Worm (Caenorhabditis elegans) whole organism, young adult: Measurements from ENCODE around the gene sod-1.
A peak's percentile ranks its signal among the peaks of the same experiment; 100 is the strongest.

Source experiments
- B0035.1 ChIP-seq: sonication (generic microtip); optimal IDR thresholded peaks from 2 replicates; lab custom pipeline; 2016; ENCODE audit warnings: missing genetic modification characterization, mild to moderate bottlenecking, missing compliant biosample characterization, missing genotype, missing genetic modification reagents
- B0336.3 ChIP-seq: fragments of 200-800 bp; sonication (Bioruptor generic); IDR thresholded peaks from 2 replicates; pipeline ENCODE4 v1.3.6; 2022; ENCODE audit warnings: missing genetic modification characterization, missing compliant biosample characterization
- F10E7.11 ChIP-seq: sonication (generic microtip); optimal IDR thresholded peaks from 2 replicates; lab custom pipeline; 2017; ENCODE audit warnings: mild to moderate bottlenecking, missing genetic modification characterization, moderate library complexity, missing compliant biosample characterization
- F23B12.7 ChIP-seq: sonication (generic microtip); optimal IDR thresholded peaks from 2 replicates; lab custom pipeline; 2017; ENCODE audit warnings: missing genetic modification characterization, mild to moderate bottlenecking, missing compliant biosample characterization, antibody characterized with exemption, moderate library complexity; ENCODE audit not compliant: insufficient read depth
- F55B11.4 ChIP-seq: sonication (generic microtip); optimal IDR thresholded peaks from 2 replicates; lab custom pipeline; 2016; ENCODE audit warnings: missing compliant biosample characterization, missing genetic modification characterization, borderline replicate concordance; ENCODE audit not compliant: insufficient read depth
- F57A8.1 ChIP-seq: fragments of 200-800 bp; sonication (Bioruptor generic); optimal IDR thresholded peaks from 2 replicates; lab custom pipeline; 2018; ENCODE audit warnings: mild to moderate bottlenecking, missing genetic modification characterization, moderate library complexity, missing compliant biosample characterization
- Y53F4B.3 ChIP-seq: fragments of 200-800 bp; sonication (Bioruptor generic); IDR thresholded peaks from 2 replicates; pipeline ENCODE4 v1.3.6; 2022; ENCODE audit warnings: missing genetic modification reagents, missing genetic modification characterization, missing compliant biosample characterization
- ZK185.1 ChIP-seq: sonication (generic microtip); optimal IDR thresholded peaks from 2 replicates; lab custom pipeline; 2016; ENCODE audit warnings: mild to moderate bottlenecking, missing genetic modification characterization, missing compliant biosample characterization; ENCODE audit not compliant: poor library complexity, severe bottlenecking
- ama-1 ChIP-seq, 3 experiments: fragments of 150-350 bp in 1 of 3; sonication (generic microtip) in 2 of 3; optimal IDR thresholded peaks; 2 replicates each; lab custom pipeline; 2014 to 2018; ENCODE audit warnings: missing biosample characterization in 2 of 3, missing genetic modification characterization in 2 of 3, missing genetic modification reagents in 2 of 3
- aptf-2 ChIP-seq: fragments of 200-800 bp; sonication (Bioruptor generic); conservative IDR thresholded peaks from 2 replicates; pipeline ENCODE4 v1.3.6; 2022; ENCODE audit warnings: missing genetic modification reagents, missing genetic modification characterization, missing compliant biosample characterization
- aptf-3 ChIP-seq: fragments of 200-800 bp; sonication (Bioruptor generic); IDR thresholded peaks from 2 replicates; pipeline ENCODE4 v1.3.6; 2022; ENCODE audit warnings: missing genetic modification characterization, missing compliant biosample characterization
- athp-1 ChIP-seq: sonication (generic microtip); optimal IDR thresholded peaks from 2 replicates; lab custom pipeline; 2017; ENCODE audit warnings: mild to moderate bottlenecking, missing genetic modification characterization, missing compliant biosample characterization
- attf-5 ChIP-seq: fragments of 200-800 bp; sonication (Bioruptor generic); optimal IDR thresholded peaks from 2 replicates; lab custom pipeline; 2018; ENCODE audit warnings: mild to moderate bottlenecking, missing genetic modification characterization, missing compliant biosample characterization
- bed-1 ChIP-seq: fragments of 200-800 bp; sonication (Bioruptor generic); IDR thresholded peaks from 2 replicates; pipeline ENCODE4 v1.3.6; 2022; ENCODE audit warnings: missing genetic modification reagents, missing genetic modification characterization, missing compliant biosample characterization
- cebp-2 ChIP-seq: fragments of 200-800 bp; sonication (Bioruptor generic); IDR thresholded peaks from 2 replicates; pipeline ENCODE4 v1.3.6; 2022; ENCODE audit warnings: missing genetic modification characterization, missing compliant biosample characterization
- ceh-100 ChIP-seq: fragments of 200-800 bp; sonication (Bioruptor generic); IDR thresholded peaks from 2 replicates; pipeline ENCODE4 v1.3.6; 2022; ENCODE audit warnings: missing genetic modification reagents, missing genetic modification characterization, missing compliant biosample characterization
- ceh-27 ChIP-seq: fragments of 200-800 bp; sonication (Bioruptor generic); optimal IDR thresholded peaks from 2 replicates; lab custom pipeline; 2018; ENCODE audit warnings: mild to moderate bottlenecking, missing genetic modification characterization, moderate library complexity, missing compliant biosample characterization
- die-1 ChIP-seq: sonication (generic microtip); optimal IDR thresholded peaks from 2 replicates; lab custom pipeline; 2016; ENCODE audit warnings: missing genotype, mild to moderate bottlenecking, missing genetic modification characterization, missing compliant biosample characterization
- dox-1 ChIP-seq: fragments of 200-800 bp; sonication (Bioruptor generic); IDR thresholded peaks from 2 replicates; pipeline ENCODE4 v1.3.6; 2022; ENCODE audit warnings: missing genetic modification reagents, missing genetic modification characterization, missing compliant biosample characterization
- efl-1 ChIP-seq: fragments of 150-350 bp; optimal IDR thresholded peaks from 2 replicates; lab custom pipeline; 2014; ENCODE audit warnings: missing biosample characterization, missing genetic modification reagents, missing genetic modification characterization
- egl-44 ChIP-seq: fragments of 200-800 bp; sonication (Bioruptor generic); IDR thresholded peaks from 2 replicates; pipeline ENCODE4 v1.3.6; 2022; ENCODE audit warnings: missing genetic modification reagents, missing genetic modification characterization, missing compliant biosample characterization
- ekl-4 ChIP-seq: fragments of 200-800 bp; sonication (Bioruptor generic); IDR thresholded peaks from 2 replicates; pipeline ENCODE4 v1.3.6; 2022; ENCODE audit warnings: missing genetic modification reagents, missing genetic modification characterization, missing compliant biosample characterization
- ets-4 ChIP-seq: fragments of 200-800 bp; sonication (Bioruptor generic); optimal IDR thresholded peaks from 2 replicates; lab custom pipeline; 2018; ENCODE audit warnings: mild to moderate bottlenecking, missing genetic modification characterization, missing compliant biosample characterization
- fkh-3 ChIP-seq: sonication (generic microtip); optimal IDR thresholded peaks from 2 replicates; lab custom pipeline; 2016; ENCODE audit warnings: mild to moderate bottlenecking, missing genetic modification characterization, missing compliant biosample characterization
- hlh-12 ChIP-seq: sonication (generic microtip); optimal IDR thresholded peaks from 2 replicates; lab custom pipeline; 2016; ENCODE audit warnings: missing genetic modification characterization, missing compliant biosample characterization
- hmg-1.2 ChIP-seq: fragments of 200-800 bp; sonication (Bioruptor generic); IDR thresholded peaks from 2 replicates; pipeline ENCODE4 v1.3.6; 2022; ENCODE audit warnings: missing genetic modification reagents, missing genetic modification characterization, missing compliant biosample characterization
- let-607 ChIP-seq, 2 experiments: fragments of 200-800 bp in 1 of 2; sonication (Bioruptor generic) in 1 of 2; sonication (generic microtip) in 1 of 2; optimal IDR thresholded peaks; 2 replicates each; lab custom pipeline; 2016 to 2018; ENCODE audit warnings: mild to moderate bottlenecking in 2 of 2, missing compliant biosample characterization in 2 of 2, missing genetic modification characterization in 2 of 2, moderate library complexity in 2 of 2, missing genotype in 1 of 2
- lin-40 ChIP-seq: sonication (generic microtip); optimal IDR thresholded peaks from 2 replicates; lab custom pipeline; 2016; ENCODE audit warnings: missing genetic modification characterization, mild to moderate bottlenecking, missing compliant biosample characterization, missing genotype, missing genetic modification reagents
- lin-54 ChIP-seq: fragments of 200-800 bp; sonication (Bioruptor generic); optimal IDR thresholded peaks from 2 replicates; lab custom pipeline; 2018; ENCODE audit warnings: mild to moderate bottlenecking, missing genetic modification characterization, missing compliant biosample characterization
- lsy-27 ChIP-seq: sonication (generic microtip); optimal IDR thresholded peaks from 2 replicates; lab custom pipeline; 2017; ENCODE audit warnings: missing genetic modification characterization, mild to moderate bottlenecking, missing compliant biosample characterization, antibody characterized with exemption, missing genotype, borderline replicate concordance; ENCODE audit not compliant: insufficient read depth
- madf-10 ChIP-seq: sonication (generic microtip); optimal IDR thresholded peaks from 2 replicates; lab custom pipeline; 2016; ENCODE audit warnings: mild to moderate bottlenecking, missing genetic modification characterization, missing compliant biosample characterization
- madf-6 ChIP-seq: fragments of 200-800 bp; sonication (Bioruptor generic); IDR thresholded peaks from 2 replicates; pipeline ENCODE4 v1.3.6; 2022; ENCODE audit warnings: missing genetic modification reagents, missing genetic modification characterization, missing compliant biosample characterization
- mcd-1 ChIP-seq: fragments of 200-800 bp; sonication (Bioruptor generic); IDR thresholded peaks from 2 replicates; pipeline ENCODE4 v1.3.6; 2022; ENCODE audit warnings: missing genetic modification reagents, missing genetic modification characterization, missing compliant biosample characterization
- mel-28 ChIP-seq: sonication (generic microtip); optimal IDR thresholded peaks from 2 replicates; lab custom pipeline; 2016; ENCODE audit warnings: borderline replicate concordance, mild to moderate bottlenecking, missing genetic modification characterization, missing compliant biosample characterization
- mes-4 ChIP-seq: sonication (generic microtip); optimal IDR thresholded peaks from 2 replicates; lab custom pipeline; 2016; ENCODE audit warnings: missing genotype, missing genetic modification characterization, missing compliant biosample characterization
- nfya-2 ChIP-seq: fragments of 200-800 bp; sonication (Bioruptor generic); IDR thresholded peaks from 2 replicates; pipeline ENCODE4 v1.3.6; 2022; ENCODE audit warnings: missing genetic modification reagents, missing genetic modification characterization, missing compliant biosample characterization
- nfyb-1 ChIP-seq: fragments of 200-800 bp; sonication (Bioruptor generic); IDR thresholded peaks from 2 replicates; pipeline ENCODE4 v1.3.6; 2022; ENCODE audit warnings: missing genetic modification reagents, missing genetic modification characterization, missing compliant biosample characterization
- nhr-120 ChIP-seq: fragments of 200-800 bp; sonication (Bioruptor generic); IDR thresholded peaks from 2 replicates; pipeline ENCODE4 v1.3.6; 2022; ENCODE audit warnings: missing genetic modification characterization, missing compliant biosample characterization
- nhr-90 ChIP-seq: sonication (generic microtip); optimal IDR thresholded peaks from 2 replicates; lab custom pipeline; 2016; ENCODE audit warnings: missing genotype, mild to moderate bottlenecking, missing genetic modification characterization, missing compliant biosample characterization
- pha-4 ChIP-seq: fragments of 150-350 bp; sonication (generic microtip); optimal IDR thresholded peaks from 2 replicates; lab custom pipeline; 2014; ENCODE audit warnings: missing biosample characterization, missing genetic modification reagents, missing genetic modification characterization
- rpc-1 ChIP-seq, 2 experiments: fragments of 150-350 bp in 1 of 2; sonication (generic microtip) in 1 of 2; optimal IDR thresholded peaks; 2 replicates each; lab custom pipeline; 2014 to 2018; ENCODE audit warnings: missing biosample characterization in 1 of 2, missing genetic modification characterization in 1 of 2, missing genetic modification reagents in 1 of 2, missing genotype in 1 of 2
- sdz-38 ChIP-seq: sonication (generic microtip); optimal IDR thresholded peaks from 2 replicates; lab custom pipeline; 2016; ENCODE audit warnings: missing genotype, missing genetic modification characterization, missing compliant biosample characterization
- somi-1 ChIP-seq: fragments of 200-800 bp; sonication (Bioruptor generic); optimal IDR thresholded peaks from 2 replicates; lab custom pipeline; 2018; ENCODE audit warnings: mild to moderate bottlenecking, missing genetic modification characterization, missing compliant biosample characterization
- tlf-1 ChIP-seq: fragments of 200-800 bp; sonication (Bioruptor generic); optimal IDR thresholded peaks from 2 replicates; lab custom pipeline; 2018; ENCODE audit warnings: mild to moderate bottlenecking, missing genetic modification characterization, missing compliant biosample characterization
- zim-3 ChIP-seq: sonication (generic microtip); optimal IDR thresholded peaks from 2 replicates; lab custom pipeline; 2017; ENCODE audit warnings: mild to moderate bottlenecking, missing genetic modification characterization, moderate library complexity, missing compliant biosample characterization
- ztf-22 ChIP-seq: fragments of 200-800 bp; sonication (Bioruptor generic); optimal IDR thresholded peaks from 2 replicates; lab custom pipeline; 2018; ENCODE audit warnings: mild to moderate bottlenecking, missing genetic modification characterization, moderate library complexity, missing compliant biosample characterization
- ztf-26 ChIP-seq: sonication (generic microtip); optimal IDR thresholded peaks from 2 replicates; lab custom pipeline; 2017; ENCODE audit warnings: missing genetic modification characterization, missing compliant biosample characterization
- ztf-6 ChIP-seq: fragments of 200-800 bp; sonication (Bioruptor generic); IDR thresholded peaks from 2 replicates; pipeline ENCODE4 v1.3.6; 2022; ENCODE audit warnings: missing genetic modification reagents, missing genetic modification characterization, missing compliant biosample characterization

Gene sod-1

ce11 chrII:6926488-6926887 is 47.2 kb downstream of the sod-1 start:
- no peak for TF ChIP-seq mes-4 (tag; lab: Kevin White, UChicago)
- TF ChIP-seq sdz-38 (tag; lab: Kevin White, UChicago), result no peak
- no peak for TF ChIP-seq nfya-2 (GFP tag; lab: Robert Waterston, UW)
- TF ChIP-seq F57A8.1 (GFP tag; lab: Kevin White, UChicago), result no peak
- TF ChIP-seq ztf-22 (GFP tag; lab: Kevin White, UChicago), result peak; percentile 32
- peak; percentile 74 for TF ChIP-seq lin-40 (tag; lab: Kevin White, UChicago)
- TF ChIP-seq nhr-120 (GFP tag; lab: Robert Waterston, UW), result no peak
- TF ChIP-seq attf-5 (GFP tag; lab: Kevin White, UChicago), result peak; percentile 73
- peak; percentile 89 for TF ChIP-seq hmg-1.2 (GFP tag; lab: Robert Waterston, UW)
- peak; percentile 46; the same call in 1 of the 2 replicates for TF ChIP-seq nfyb-1 (GFP tag; lab: Robert Waterston, UW)
- TF ChIP-seq fkh-3 (tag; lab: Kevin White, UChicago), result no peak
- TF ChIP-seq ZK185.1, result peak; percentile 8
- TF ChIP-seq B0035.1 (tag; lab: Kevin White, UChicago), result no peak
- no peak for TF ChIP-seq rpc-1 (optimal IDR thresholded peaks at IDR 0.05; lab: Kevin White, UChicago)
- no peak for TF ChIP-seq rpc-1 (tag; optimal IDR thresholded peaks at IDR 0.05; lab: Kevin White, UChicago)
- TF ChIP-seq dox-1, result peak; percentile 68; the same call in 1 of the 2 replicates
- TF ChIP-seq pha-4 (tag; lab: Kevin White, UChicago), result peak; percentile 21
- TF ChIP-seq ets-4 (GFP tag; lab: Kevin White, UChicago), result peak; percentile 39
- no peak for TF ChIP-seq tlf-1
- TF ChIP-seq ztf-26 (tag; lab: Kevin White, UChicago), result no peak
- no peak for TF ChIP-seq mel-28 (tag; lab: Kevin White, UChicago)
- no peak for TF ChIP-seq B0336.3
- TF ChIP-seq ama-1 (optimal IDR thresholded peaks at IDR 0.05; lab: Kevin White, UChicago), result no peak
- TF ChIP-seq ama-1 (GFP tag; optimal IDR thresholded peaks at IDR 0.05; lab: Kevin White, UChicago), result no peak
- no peak for TF ChIP-seq F23B12.7
- no peak for TF ChIP-seq aptf-3 (GFP tag; lab: Robert Waterston, UW)
- peak in 1 of 2 experiments; percentile 32 for TF ChIP-seq let-607 (tag; optimal IDR thresholded peaks at IDR 0.05; lab: Kevin White, UChicago)
- TF ChIP-seq efl-1 (GFP tag; lab: Kevin White, UChicago), result no peak
- TF ChIP-seq F10E7.11 (tag; lab: Kevin White, UChicago), result no peak
- no peak for TF ChIP-seq Y53F4B.3
- TF ChIP-seq hlh-12 (tag; lab: Kevin White, UChicago), result no peak
- peak; percentile 52 for TF ChIP-seq mcd-1 (GFP tag; lab: Robert Waterston, UW)
- no peak for TF ChIP-seq athp-1 (tag; lab: Kevin White, UChicago)
- peak; percentile 63 for TF ChIP-seq madf-10 (tag; lab: Kevin White, UChicago)
- TF ChIP-seq F55B11.4, result no peak
- TF ChIP-seq bed-1, result no peak
- no peak for TF ChIP-seq lsy-27 (tag; lab: Kevin White, UChicago)
- TF ChIP-seq madf-6 (GFP tag; lab: Robert Waterston, UW), result no peak
- TF ChIP-seq ceh-100, result no peak
- no peak for TF ChIP-seq aptf-2 (GFP tag; lab: Robert Waterston, UW)
- TF ChIP-seq ztf-6 (GFP tag; lab: Robert Waterston, UW), result no peak
- TF ChIP-seq ekl-4 (GFP tag; lab: Robert Waterston, UW), result no peak
- peak; percentile 45 for TF ChIP-seq ceh-27
- peak; percentile 41 for TF ChIP-seq lin-54 (GFP tag; lab: Kevin White, UChicago)
- TF ChIP-seq cebp-2, result no peak
- no peak for TF ChIP-seq die-1
- TF ChIP-seq somi-1 (GFP tag; lab: Kevin White, UChicago), result no peak
- no peak for TF ChIP-seq zim-3 (tag; lab: Kevin White, UChicago)
- TF ChIP-seq nhr-90, result peak; percentile 29
- TF ChIP-seq egl-44, result no peak
